Worm (Caenorhabditis elegans): Measurements from ENCODE around the gene W03F8.6.

The W03F8.6 gene

DNA sequence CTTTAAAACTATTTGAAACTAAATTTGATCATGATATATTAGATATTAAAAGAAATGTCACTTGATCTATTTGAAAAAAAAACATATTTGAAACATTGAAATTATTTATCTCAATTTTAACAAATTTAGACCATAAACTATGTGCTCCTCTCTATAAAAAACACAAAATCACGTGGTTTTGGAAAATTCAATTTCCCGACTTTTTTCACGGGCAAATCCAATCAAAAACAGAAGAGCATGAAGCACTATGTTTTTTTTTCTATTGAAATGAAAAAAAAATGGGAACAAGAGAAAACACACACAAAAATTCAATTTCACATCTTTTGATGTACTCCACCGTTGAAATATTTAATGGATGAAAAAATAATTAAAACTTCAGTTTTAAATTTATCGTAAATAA, 47.2 kb downstream of the W03F8.6 start:
- TF ChIP-seq fkh-10 (GFP tag; optimal IDR thresholded peaks at IDR 0.05) (peak; percentile 73), ets-5 (GFP tag; IDR thresholded peaks at IDR 0.05) (no peak), nhr-47 (tag; optimal IDR thresholded peaks at IDR 0.05) (no peak), lin-14 (GFP tag; optimal IDR thresholded peaks at IDR 0.05) (peak; percentile 68), lsy-2 (tag; optimal IDR thresholded peaks at IDR 0.05) (peak in 1 of 2 experiments; percentile 15), nhr-71 (tag; optimal IDR thresholded peaks at IDR 0.05) (peak; percentile 26)

- TF ChIP-seq lsy-2 (tag; optimal IDR thresholded peaks at IDR 0.05) (peak; percentile 29), efl-1 (optimal IDR thresholded peaks at IDR 0.05) (no peak), efl-1 (GFP tag; optimal IDR thresholded peaks at IDR 0.05 in 1 of 2) (peak in 1 of 2 experiments; percentile 72), pag-3 (tag; optimal IDR thresholded peaks at IDR 0.05; ENCODE audit: borderline replicate concordance, insufficient read depth) (no peak), nhr-47 (tag; optimal IDR thresholded peaks at IDR 0.05) (peak; percentile 20), lin-13 (GFP tag; optimal IDR thresholded peaks at IDR 0.05) (no peak), nhr-71 (tag; optimal IDR thresholded peaks at IDR 0.05) (peak; percentile 4), ceh-82 (tag; optimal IDR thresholded peaks at IDR 0.05) (peak in 2 of 3 experiments; percentile 25 to 51), lin-14 (GFP tag; optimal IDR thresholded peaks at IDR 0.05) (peak; percentile 89), rnt-1 (tag; optimal IDR thresholded peaks at IDR 0.05) (no peak), nhr-77 (tag; optimal IDR thresholded peaks at IDR 0.05) (no peak), fkh-10 (GFP tag; optimal IDR thresholded peaks at IDR 0.05) (peak; percentile 95), snu-23 (GFP tag; optimal IDR thresholded peaks at IDR 0.05) (peak; percentile 39), egl-27 (tag; optimal IDR thresholded peaks at IDR 0.05) (no peak)
Observed at ce11 chrIV:5137809-5138208, 48.6 kb downstream of the W03F8.6 start.

ce11 chrIV:5136523-5136922, 49.9 kb downstream of the W03F8.6 start:
- TF ChIP-seq vab-15 (tag; optimal IDR thresholded peaks at IDR 0.05) (no peak), ces-1 (GFP tag; optimal IDR thresholded peaks at IDR 0.05) (no peak), tbx-2 (tag; optimal IDR thresholded peaks at IDR 0.05) (no peak), irx-1 (tag; optimal IDR thresholded peaks at IDR 0.05) (no peak), lsy-2 (tag; optimal IDR thresholded peaks at IDR 0.05) (no peak), nhr-85 (tag) (peak; percentile 81), blmp-1 (tag; optimal IDR thresholded peaks at IDR 0.05) (peak; percentile 77), lin-14 (GFP tag; optimal IDR thresholded peaks at IDR 0.05) (peak; percentile 55), nhr-20 (tag; optimal IDR thresholded peaks at IDR 0.05) (peak; percentile 30), snu-23 (GFP tag; optimal IDR thresholded peaks at IDR 0.05) (peak; percentile 25), dsc-1 (tag; optimal IDR thresholded peaks at IDR 0.05) (no peak), nhr-47 (tag; optimal IDR thresholded peaks at IDR 0.05) (no peak), ceh-8 (GFP tag; optimal IDR thresholded peaks at IDR 0.05) (no peak), nhr-12 (tag; optimal IDR thresholded peaks at IDR 0.05) (no peak), mep-1 (tag; optimal IDR thresholded peaks at IDR 0.05) (peak; percentile 37), elt-3 (tag; optimal IDR thresholded peaks at IDR 0.05) (peak in 2 of 6 experiments; percentile 23 to 46), hlh-4 (tag; optimal IDR thresholded peaks at IDR 0.05) (no peak), nhr-71 (tag; optimal IDR thresholded peaks at IDR 0.05) (peak; percentile 2), unc-98 (GFP tag; IDR thresholded peaks at IDR 0.05) (no peak)
